Fruit fly (Drosophila melanogaster): Measurements from ENCODE around the gene CG17230.
A peak's percentile ranks its signal among the peaks of the same experiment; 100 is the strongest.

DNA sequence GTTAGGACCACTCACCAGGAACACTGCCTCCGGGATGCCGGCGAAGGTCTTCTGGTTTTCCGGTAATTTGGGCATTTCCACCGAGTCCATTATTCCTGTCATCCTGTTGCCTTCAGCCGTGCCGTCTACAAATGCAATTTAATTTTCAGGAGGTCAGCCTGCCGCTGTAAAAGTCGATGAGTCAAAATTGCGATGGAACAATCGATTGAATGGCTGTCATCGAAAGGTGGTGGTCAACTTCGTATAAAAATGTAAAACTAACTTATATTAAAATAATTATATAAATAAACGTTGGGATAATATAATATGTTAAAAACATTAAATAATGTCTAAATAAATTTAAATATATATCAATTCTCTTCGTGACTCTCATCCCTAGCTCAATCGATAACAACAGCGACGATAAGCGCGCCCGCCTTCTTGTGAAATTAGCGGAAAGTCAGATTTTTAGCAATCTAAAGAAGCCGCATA lies 27.9 kb upstream of the CG17230 start, which contains the start of the genes mgr and Irbp:
- TF ChIP-seq CG31627 (GFP tag; optimal IDR thresholded peaks at IDR 0.05) (peak; percentile 61), fd59A (GFP tag; optimal IDR thresholded peaks at IDR 0.05) (peak; percentile 54), acj6 (GFP tag; optimal IDR thresholded peaks at IDR 0.05) (peak; percentile 84), Sox15 (GFP tag; optimal IDR thresholded peaks at IDR 0.05) (peak; percentile 65), CG6792 (GFP tag; optimal IDR thresholded peaks at IDR 0.05) (peak; percentile 79), Eip78C (GFP tag) (no peak)

Data from whole organism, prepupa.